Fruit fly (Drosophila melanogaster): ENCODE measurements around the gene CG4332.

The CG4332 gene

dm6 chrX:13128750-13129152, 26.1 kb upstream of the CG4332 start, which contains the start of the genes CG32638, CG15717 and MFS10:
CG32638 (minus strand) TSS chrX:13128794.
CG15717 (plus strand) TSS chrX:13128952.
MFS10 (plus strand) TSS chrX:13129018.
- peak; percentile 7; the same call in 1 of the 3 replicates for TF ChIP-seq fd96Ca (GFP tag; IDR thresholded peaks at IDR 0.05)
- TF ChIP-seq CG4496 (GFP tag; IDR thresholded peaks at IDR 0.05), result no peak

- TF ChIP-seq CG9948 (tag; optimal IDR thresholded peaks at IDR 0.05) (peak; percentile 66), fd96Ca (GFP tag; IDR thresholded peaks at IDR 0.05) (no peak), CG15710 (tag; optimal IDR thresholded peaks at IDR 0.05) (peak; percentile 70), D1 (tag; optimal IDR thresholded peaks at IDR 0.05) (peak; percentile 18), CG8301 (tag; optimal IDR thresholded peaks at IDR 0.05) (peak; percentile 75), CG14655 (GFP tag; optimal IDR thresholded peaks at IDR 0.05) (peak; percentile 84), CG32121 (GFP tag; IDR thresholded peaks at IDR 0.05) (no peak), CG8159 (tag; optimal IDR thresholded peaks at IDR 0.05) (peak; percentile 74), Pif1A (GFP tag; optimal IDR thresholded peaks at IDR 0.05) (peak; percentile 71), CG17806 (tag; optimal IDR thresholded peaks at IDR 0.05) (peak; percentile 60), CG12605 (GFP tag; IDR thresholded peaks at IDR 0.05) (peak; percentile 15; the same call in 1 of the 2 replicates), EcR (GFP tag; optimal IDR thresholded peaks at IDR 0.05) (no peak), CG10348 (GFP tag; IDR thresholded peaks at IDR 0.05) (no peak), Snoo (tag; optimal IDR thresholded peaks at IDR 0.05) (peak; percentile 51), Pif1B (GFP tag; optimal IDR thresholded peaks at IDR 0.05) (peak; percentile 45), CG34367 (tag; optimal IDR thresholded peaks at IDR 0.05) (peak; percentile 47), CG13204 (GFP tag; optimal IDR thresholded peaks at IDR 0.05) (no peak), gl (tag; optimal IDR thresholded peaks at IDR 0.05) (no peak), rn (GFP tag; IDR thresholded peaks at IDR 0.05) (no peak), CG4496 (GFP tag; IDR thresholded peaks at IDR 0.05) (peak; percentile 50; the same call in 1 of the 3 replicates)
Measured at dm6 chrX:13130175-13130822, 24.5 kb upstream of the CG4332 start.

- TF ChIP-seq CG12605 (GFP tag; IDR thresholded peaks at IDR 0.05), result peak; percentile 98
- TF ChIP-seq CG34367 (tag; optimal IDR thresholded peaks at IDR 0.05), result peak; percentile 92
- peak; percentile 91 for TF ChIP-seq CG13204 (GFP tag; optimal IDR thresholded peaks at IDR 0.05)
- TF ChIP-seq CG8301 (tag; optimal IDR thresholded peaks at IDR 0.05), result peak; percentile 98
- peak; percentile 98 for TF ChIP-seq CG10348 (GFP tag; IDR thresholded peaks at IDR 0.05)
- TF ChIP-seq CG32121 (GFP tag; IDR thresholded peaks at IDR 0.05), result peak; percentile 99
- peak; percentile 96 for TF ChIP-seq Pif1A (GFP tag; optimal IDR thresholded peaks at IDR 0.05)
- peak; percentile 98 for TF ChIP-seq CG14655 (GFP tag; optimal IDR thresholded peaks at IDR 0.05)
- TF ChIP-seq Ets98B (GFP tag; IDR thresholded peaks at IDR 0.05), result peak; percentile 100
- no peak for TF ChIP-seq EcR (GFP tag; optimal IDR thresholded peaks at IDR 0.05)
- TF ChIP-seq CG15710 (tag; optimal IDR thresholded peaks at IDR 0.05), result peak; percentile 91
- TF ChIP-seq gl (tag; optimal IDR thresholded peaks at IDR 0.05), result peak; percentile 87
- peak; percentile 100 for TF ChIP-seq CG4496 (GFP tag; IDR thresholded peaks at IDR 0.05)
- TF ChIP-seq CG8159 (tag; optimal IDR thresholded peaks at IDR 0.05), result peak; percentile 87
- TF ChIP-seq Pif1B (GFP tag; optimal IDR thresholded peaks at IDR 0.05), result peak; percentile 95
- peak; percentile 92 for TF ChIP-seq CG9948 (tag; optimal IDR thresholded peaks at IDR 0.05)
- peak; percentile 98 for TF ChIP-seq Snoo (tag; optimal IDR thresholded peaks at IDR 0.05)
- TF ChIP-seq CG17806 (tag; optimal IDR thresholded peaks at IDR 0.05), result peak; percentile 89
- TF ChIP-seq rn (GFP tag; IDR thresholded peaks at IDR 0.05), result peak; percentile 98
- peak; percentile 72 for TF ChIP-seq D1 (tag; optimal IDR thresholded peaks at IDR 0.05)
- peak; percentile 100 for TF ChIP-seq fd96Ca (GFP tag; IDR thresholded peaks at IDR 0.05)
Measured at dm6 chrX:13131063-13131773, 23.6 kb upstream of the CG4332 start.

dm6 chrX:13134811-13135210, 20.0 kb upstream of the CG4332 start:
- TF ChIP-seq CG4496 (GFP tag; IDR thresholded peaks at IDR 0.05) (no peak), rn (GFP tag; IDR thresholded peaks at IDR 0.05) (no peak), Pif1A (GFP tag; optimal IDR thresholded peaks at IDR 0.05) (no peak), EcR (GFP tag; optimal IDR thresholded peaks at IDR 0.05) (no peak), Ets98B (GFP tag; IDR thresholded peaks at IDR 0.05) (no peak), CG12605 (GFP tag; IDR thresholded peaks at IDR 0.05) (no peak), CG32121 (GFP tag; IDR thresholded peaks at IDR 0.05) (no peak), CG15710 (tag; optimal IDR thresholded peaks at IDR 0.05) (no peak), Pif1B (GFP tag; optimal IDR thresholded peaks at IDR 0.05) (no peak), fd96Ca (GFP tag; IDR thresholded peaks at IDR 0.05) (no peak), gl (tag; optimal IDR thresholded peaks at IDR 0.05) (no peak)

- TF ChIP-seq EcR (GFP tag; optimal IDR thresholded peaks at IDR 0.05), result no peak
- TF ChIP-seq Ets98B (GFP tag; IDR thresholded peaks at IDR 0.05), result peak; percentile 60
- peak; percentile 38 for TF ChIP-seq Snoo (tag; optimal IDR thresholded peaks at IDR 0.05)
- no peak for TF ChIP-seq rn (GFP tag; IDR thresholded peaks at IDR 0.05)
- TF ChIP-seq CG17806 (tag; optimal IDR thresholded peaks at IDR 0.05), result peak; percentile 32
- peak; percentile 63; the same call in 1 of the 2 replicates for TF ChIP-seq CG32121 (GFP tag; IDR thresholded peaks at IDR 0.05)
- no peak for TF ChIP-seq D1 (tag; optimal IDR thresholded peaks at IDR 0.05)
- TF ChIP-seq CG9948 (tag; optimal IDR thresholded peaks at IDR 0.05), result no peak
- TF ChIP-seq Pif1A (GFP tag; optimal IDR thresholded peaks at IDR 0.05), result peak; percentile 54
- no peak for TF ChIP-seq CG10348 (GFP tag; IDR thresholded peaks at IDR 0.05)
- peak; percentile 39 for TF ChIP-seq CG8301 (tag; optimal IDR thresholded peaks at IDR 0.05)
- TF ChIP-seq CG4496 (GFP tag; IDR thresholded peaks at IDR 0.05), result peak; percentile 79; the same call in 2 of the 3 replicates
- peak; percentile 72; the same call in 2 of the 3 replicates for TF ChIP-seq fd96Ca (GFP tag; IDR thresholded peaks at IDR 0.05)
- peak; percentile 13 for TF ChIP-seq CG8159 (tag; optimal IDR thresholded peaks at IDR 0.05)
- TF ChIP-seq gl (tag; optimal IDR thresholded peaks at IDR 0.05), result no peak
- TF ChIP-seq CG34367 (tag; optimal IDR thresholded peaks at IDR 0.05), result no peak
- peak; percentile 1 for TF ChIP-seq CG14655 (GFP tag; optimal IDR thresholded peaks at IDR 0.05)
- no peak for TF ChIP-seq CG13204 (GFP tag; optimal IDR thresholded peaks at IDR 0.05)
- TF ChIP-seq CG15710 (tag; optimal IDR thresholded peaks at IDR 0.05), result no peak
- peak; percentile 41 for TF ChIP-seq Pif1B (GFP tag; optimal IDR thresholded peaks at IDR 0.05)
- TF ChIP-seq CG12605 (GFP tag; IDR thresholded peaks at IDR 0.05), result no peak
Measured at dm6 chrX:13135702-13136101, 19.1 kb upstream of the CG4332 start.
